Fruit fly (Drosophila melanogaster): ENCODE measurements around the gene S-Lap2.

dm6 chr3L:8666098-8666497 lies 46.4 kb downstream of the S-Lap2 start:
- TF ChIP-seq lz (GFP tag; optimal IDR thresholded peaks at IDR 0.05), result no peak
- TF ChIP-seq cyc (GFP tag; optimal IDR thresholded peaks at IDR 0.05), result no peak
- no peak for TF ChIP-seq fd85E (GFP tag; optimal IDR thresholded peaks at IDR 0.05)
- no peak for TF ChIP-seq Eip93F (GFP tag; optimal IDR thresholded peaks at IDR 0.05)
- TF ChIP-seq CG9139 (GFP tag; optimal IDR thresholded peaks at IDR 0.05), result no peak
- no peak for TF ChIP-seq esn (GFP tag; optimal IDR thresholded peaks at IDR 0.05)
- no peak for TF ChIP-seq Lpt (GFP tag; optimal IDR thresholded peaks at IDR 0.05)
- no peak for TF ChIP-seq Hr39 (GFP tag; optimal IDR thresholded peaks at IDR 0.05)
- no peak for TF ChIP-seq CG6276 (GFP tag; optimal IDR thresholded peaks at IDR 0.05)
- no peak for TF ChIP-seq CG10669 (GFP tag; optimal IDR thresholded peaks at IDR 0.05)
- no peak for TF ChIP-seq fd59A (GFP tag; optimal IDR thresholded peaks at IDR 0.05)

Data from whole organism, prepupa.